Worm (Caenorhabditis elegans) whole organism, L4 larva: ENCODE results near the gene F32H5.3.

Source experiments
- F10B5.3 ChIP-seq: sonication (generic microtip); optimal IDR thresholded peaks from 2 replicates; lab custom pipeline; 2016; ENCODE audit warnings: mild to moderate bottlenecking, missing genetic modification characterization, missing compliant biosample characterization
- F49E8.2 ChIP-seq: sonication (generic microtip); optimal IDR thresholded peaks from 2 replicates; lab custom pipeline; 2016; ENCODE audit warnings: missing compliant biosample characterization, mild to moderate bottlenecking, missing genetic modification characterization, borderline replicate concordance
- T20F7.1 ChIP-seq: fragments of 200-800 bp; sonication (Bioruptor generic); optimal IDR thresholded peaks from 2 replicates; lab custom pipeline; 2018; ENCODE audit warnings: mild to moderate bottlenecking, missing genetic modification characterization, missing compliant biosample characterization
- T26A8.4 ChIP-seq: fragments of 200-800 bp; sonication (Bioruptor generic); IDR thresholded peaks from 2 replicates; pipeline ENCODE4 v1.3.6; 2022; ENCODE audit warnings: missing genetic modification characterization, missing compliant biosample characterization
- Y105C5A.15 ChIP-seq: fragments of 200-800 bp; sonication (Bioruptor generic); IDR thresholded peaks from 2 replicates; pipeline ENCODE4 v1.3.6; 2022; ENCODE audit warnings: missing genetic modification characterization, missing compliant biosample characterization
- Y48G9A.11 ChIP-seq: fragments of 200-800 bp; sonication (Bioruptor generic); IDR thresholded peaks from 2 replicates; pipeline ENCODE4 v1.3.6; 2022; ENCODE audit warnings: missing genetic modification reagents, missing genetic modification characterization, missing compliant biosample characterization
- ZK337.2 ChIP-seq: fragments of 200-800 bp; sonication (Bioruptor generic); IDR thresholded peaks from 2 replicates; pipeline ENCODE4 v1.3.6; 2022; ENCODE audit warnings: missing genetic modification reagents, missing genetic modification characterization, missing compliant biosample characterization
- aha-1 ChIP-seq: fragments of 150-350 bp; peaks from one replicate; lab custom pipeline; 2014; ENCODE audit warnings: missing biosample characterization, missing genetic modification characterization
- ama-1 ChIP-seq: fragments of 150-350 bp; optimal IDR thresholded peaks from 2 replicates; lab custom pipeline; 2014; ENCODE audit warnings: inconsistent platforms, mixed read lengths
- ceh-44 ChIP-seq: fragments of 200-800 bp; sonication (Bioruptor generic); IDR thresholded peaks from 2 replicates; pipeline ENCODE4 v1.3.6; 2022; ENCODE audit warnings: missing genetic modification reagents, missing genetic modification characterization, missing compliant biosample characterization
- daf-12 ChIP-seq: fragments of 150-350 bp; optimal IDR thresholded peaks from 2 replicates; lab custom pipeline; 2014; ENCODE audit warnings: missing biosample characterization, missing genetic modification reagents, missing genetic modification characterization
- dpl-1 ChIP-seq: fragments of 150-350 bp; optimal IDR thresholded peaks from 2 replicates; lab custom pipeline; 2014; ENCODE audit warnings: missing biosample characterization, missing genetic modification reagents, missing genetic modification characterization
- duxl-1 ChIP-seq: sonication (generic microtip); optimal IDR thresholded peaks from 2 replicates; lab custom pipeline; 2016; ENCODE audit warnings: mild to moderate bottlenecking, missing genetic modification characterization, moderate library complexity, missing compliant biosample characterization; ENCODE audit not compliant: poor library complexity
- dve-1 ChIP-seq: sonication (generic microtip); optimal IDR thresholded peaks from 2 replicates; lab custom pipeline; 2017; ENCODE audit warnings: antibody characterized with exemption, mild to moderate bottlenecking, missing genetic modification characterization, missing compliant biosample characterization; ENCODE audit not compliant: insufficient read depth
- hif-1 ChIP-seq, 2 experiments: sonication (generic microtip); optimal IDR thresholded peaks; 2 replicates each; lab custom pipeline; 2016 to 2017; ENCODE audit warnings: missing compliant biosample characterization in 2 of 2, missing genetic modification characterization in 2 of 2, missing genetic modification reagents in 2 of 2, missing genotype in 2 of 2, mild to moderate bottlenecking in 1 of 2
- hlh-11 ChIP-seq: fragments of 200-800 bp; sonication (Bioruptor generic); optimal IDR thresholded peaks from 2 replicates; lab custom pipeline; 2018; ENCODE audit warnings: mild to moderate bottlenecking, missing genetic modification characterization, missing compliant biosample characterization
- hlh-30 ChIP-seq: sonication (generic microtip); optimal IDR thresholded peaks from 2 replicates; lab custom pipeline; 2017; ENCODE audit warnings: antibody characterized with exemption, mild to moderate bottlenecking, missing genetic modification characterization, missing compliant biosample characterization; ENCODE audit not compliant: insufficient read depth
- hmg-1.1 ChIP-seq: fragments of 200-800 bp; sonication (Bioruptor generic); IDR thresholded peaks from 2 replicates; pipeline ENCODE4 v1.3.6; 2022; ENCODE audit warnings: missing genetic modification reagents, missing genetic modification characterization, missing compliant biosample characterization
- lin-29 ChIP-seq: fragments of 200-800 bp; sonication (Bioruptor generic); IDR thresholded peaks from 2 replicates; pipeline ENCODE4 v1.3.6; 2022; ENCODE audit warnings: missing genetic modification reagents, missing genetic modification characterization, missing compliant biosample characterization
- lin-38 ChIP-seq: fragments of 200-800 bp; sonication (Bioruptor generic); IDR thresholded peaks from 2 replicates; pipeline ENCODE4 v1.3.6; 2022; ENCODE audit warnings: missing genetic modification reagents, missing genetic modification characterization, missing compliant biosample characterization
- lsy-2 ChIP-seq, 2 experiments: fragments of 150-350 bp in 1 of 2; sonication (generic microtip) in 1 of 2; optimal IDR thresholded peaks; 2 replicates each; lab custom pipeline; 2014 to 2017; ENCODE audit warnings: missing biosample characterization in 2 of 2, missing genetic modification characterization in 2 of 2
- madf-9 ChIP-seq: fragments of 200-800 bp; sonication (Bioruptor generic); conservative IDR thresholded peaks from 2 replicates; pipeline ENCODE4 v1.3.6; 2022; ENCODE audit warnings: missing genetic modification reagents, missing genetic modification characterization, missing compliant biosample characterization
- mes-2 ChIP-seq: sonication (generic microtip); optimal IDR thresholded peaks from 2 replicates; lab custom pipeline; 2016; ENCODE audit warnings: missing genotype, mild to moderate bottlenecking, missing genetic modification characterization, missing compliant biosample characterization; ENCODE audit not compliant: poor library complexity, severe bottlenecking
- mxl-3 ChIP-seq: fragments of 200-800 bp; sonication (Bioruptor generic); optimal IDR thresholded peaks from 2 replicates; lab custom pipeline; 2018; ENCODE audit warnings: mild to moderate bottlenecking, missing genetic modification characterization, missing compliant biosample characterization
- nhr-41 ChIP-seq: fragments of 200-800 bp; sonication (Bioruptor generic); IDR thresholded peaks from 2 replicates; pipeline ENCODE4 v1.3.6; 2022; ENCODE audit warnings: missing genetic modification reagents, missing genetic modification characterization, missing compliant biosample characterization
- nhr-77 ChIP-seq: fragments of 150-350 bp; optimal IDR thresholded peaks from 2 replicates; lab custom pipeline; 2014; ENCODE audit warnings: missing biosample characterization, missing genetic modification characterization
- pqm-1 ChIP-seq: sonication (generic microtip); optimal IDR thresholded peaks from 2 replicates; lab custom pipeline; 2017; ENCODE audit warnings: missing biosample characterization, missing genetic modification characterization
- unc-130 ChIP-seq: sonication (generic microtip); optimal IDR thresholded peaks from 2 replicates; lab custom pipeline; 2016; ENCODE audit warnings: missing genetic modification reagents, missing genetic modification characterization, missing compliant biosample characterization
- zfp-2 ChIP-seq: sonication (generic microtip); optimal IDR thresholded peaks from 2 replicates; lab custom pipeline; 2016; ENCODE audit warnings: mild to moderate bottlenecking, missing genetic modification characterization, missing compliant biosample characterization
- zfp-3 ChIP-seq: fragments of 200-800 bp; sonication (Bioruptor generic); conservative IDR thresholded peaks from 2 replicates; pipeline ENCODE4 v1.3.6; 2022; ENCODE audit warnings: missing genetic modification reagents, missing genetic modification characterization, missing compliant biosample characterization
- zip-11 ChIP-seq: fragments of 200-800 bp; sonication (Bioruptor generic); IDR thresholded peaks from 2 replicates; pipeline ENCODE4 v1.3.6; 2022; ENCODE audit warnings: missing genetic modification characterization, missing compliant biosample characterization

The F32H5.3 gene

ce11 chrV:13407913-13408312, 48.8 kb downstream of the F32H5.3 start, which contains the start of gene F53F1.3:
F53F1.3 (plus strand) TSS chrV:13408242.
- TF ChIP-seq hlh-11 (tag; lab: Kevin White, UChicago) (peak; percentile 25), hlh-30 (tag; lab: Kevin White, UChicago) (peak; percentile 21), F49E8.2 (tag; lab: Kevin White, UChicago) (no peak), dve-1 (tag; lab: Kevin White, UChicago) (peak; percentile 7), pqm-1 (tag; lab: Kevin White, UChicago) (peak; percentile 41), madf-9 (GFP tag; lab: Robert Waterston, UW) (no peak), Y48G9A.11 (GFP tag; lab: Robert Waterston, UW) (no peak), T20F7.1 (peak; percentile 22)
- TF ChIP-seq, all 104 proteins: peak for 5

- no peak for TF ChIP-seq T26A8.4 (GFP tag; lab: Robert Waterston, UW)
- TF ChIP-seq duxl-1 (tag; lab: Kevin White, UChicago), result peak; percentile 1
- peak; percentile 94 for TF ChIP-seq aha-1 (tag; lab: Kevin White, UChicago)
- no peak for TF ChIP-seq zip-11 (GFP tag; lab: Robert Waterston, UW)
- no peak for TF ChIP-seq F10B5.3 (tag; lab: Kevin White, UChicago)
- no peak for TF ChIP-seq nhr-41 (GFP tag; lab: Robert Waterston, UW)
- TF ChIP-seq hlh-11 (tag; lab: Kevin White, UChicago), result no peak
- TF ChIP-seq mxl-3 (GFP tag; lab: Kevin White, UChicago), result no peak
- no peak for TF ChIP-seq ama-1 (lab: Kevin White, UChicago)
- no peak; the same call in 1 of the 2 replicates for TF ChIP-seq zfp-3 (GFP tag; lab: Robert Waterston, UW)
- TF ChIP-seq ceh-44 (GFP tag; lab: Robert Waterston, UW), result no peak
These were observed 49.3 kb downstream of the F32H5.3 start for ce11 chrV:13408440-13408839.

ce11 chrV:13409089-13409488, 50.0 kb downstream of the F32H5.3 start:
- TF ChIP-seq dpl-1 (GFP tag; lab: Kevin White, UChicago) (peak; percentile 87), lin-29 (GFP tag; lab: Robert Waterston, UW) (no peak), F49E8.2 (tag; lab: Kevin White, UChicago) (peak; percentile 18), lin-38 (GFP tag; lab: Robert Waterston, UW) (peak; percentile 51), Y48G9A.11 (GFP tag; lab: Robert Waterston, UW) (peak; percentile 65; the same call in 1 of the 2 replicates), lsy-2 (tag; optimal IDR thresholded peaks at IDR 0.05; lab: Kevin White, UChicago) (peak in 1 of 2 experiments; percentile 31), T20F7.1 (peak; percentile 2), mes-2 (tag; lab: Kevin White, UChicago) (peak; percentile 90), zfp-2 (tag; lab: Kevin White, UChicago) (no peak), nhr-77 (tag; lab: Kevin White, UChicago) (no peak), ZK337.2 (0 out of 2 replicates have a peak, but pooled peaks have one; percentile 23), aha-1 (tag; lab: Kevin White, UChicago) (peak; percentile 70), hif-1 (tag; optimal IDR thresholded peaks at IDR 0.05; lab: Kevin White, UChicago) (peak in 1 of 2 experiments; percentile 1), Y105C5A.15 (GFP tag; lab: Robert Waterston, UW) (no peak), unc-130 (GFP tag; lab: Kevin White, UChicago) (peak; percentile 22), hmg-1.1 (GFP tag; lab: Robert Waterston, UW) (no peak), daf-12 (no peak)
